Worm (Caenorhabditis elegans) whole organism, L4 larva: ENCODE results near the gene imp-3.

Experiments
- F10B5.3 ChIP-seq: sonication (generic microtip); optimal IDR thresholded peaks from 2 replicates; lab custom pipeline; 2016; ENCODE audit warnings: mild to moderate bottlenecking, missing genetic modification characterization, missing compliant biosample characterization
- F26F4.8 ChIP-seq: fragments of 200-800 bp; sonication (Bioruptor generic); conservative IDR thresholded peaks from 2 replicates; pipeline ENCODE4 v1.3.6; 2022; ENCODE audit warnings: missing genetic modification characterization, missing compliant biosample characterization
- F44E2.7 ChIP-seq: fragments of 200-800 bp; sonication (Bioruptor generic); IDR thresholded peaks from 2 replicates; pipeline ENCODE4 v2.1.2; 2022; ENCODE audit warnings: missing genetic modification characterization, missing compliant biosample characterization
- F49E8.2 ChIP-seq: sonication (generic microtip); optimal IDR thresholded peaks from 2 replicates; lab custom pipeline; 2016; ENCODE audit warnings: missing compliant biosample characterization, mild to moderate bottlenecking, missing genetic modification characterization, borderline replicate concordance
- Y48G9A.11 ChIP-seq: fragments of 200-800 bp; sonication (Bioruptor generic); IDR thresholded peaks from 2 replicates; pipeline ENCODE4 v1.3.6; 2022; ENCODE audit warnings: missing genetic modification reagents, missing genetic modification characterization, missing compliant biosample characterization
- aha-1 ChIP-seq: fragments of 150-350 bp; peaks from one replicate; lab custom pipeline; 2014; ENCODE audit warnings: missing biosample characterization, missing genetic modification characterization
- arid-1 ChIP-seq: fragments of 200-800 bp; sonication (Bioruptor generic); conservative IDR thresholded peaks from 2 replicates; pipeline ENCODE4 v1.3.6; 2022; ENCODE audit warnings: missing genetic modification reagents, missing genetic modification characterization, missing compliant biosample characterization
- ces-1 ChIP-seq: fragments of 150-350 bp; sonication (generic microtip); optimal IDR thresholded peaks from 4 replicates; lab custom pipeline; 2014; ENCODE audit warnings: missing biosample characterization, missing genetic modification reagents, missing genetic modification characterization
- ctbp-1 ChIP-seq: fragments of 200-800 bp; sonication (Bioruptor generic); IDR thresholded peaks from 2 replicates; pipeline ENCODE4 v1.3.6; 2022; ENCODE audit warnings: missing genetic modification reagents, missing genetic modification characterization, missing compliant biosample characterization
- daf-16 ChIP-seq, 3 experiments: sonication (generic microtip); optimal IDR thresholded peaks; 2 replicates each; lab custom pipeline; 2016 to 2017; ENCODE audit warnings: missing genetic modification characterization in 3 of 3, missing genetic modification reagents in 3 of 3, mild to moderate bottlenecking in 2 of 3, missing compliant biosample characterization in 2 of 3, missing biosample characterization in 1 of 3, moderate library complexity in 1 of 3
- dmd-6 ChIP-seq: fragments of 200-800 bp; sonication (Bioruptor generic); IDR thresholded peaks from 2 replicates; pipeline ENCODE4 v1.3.6; 2022; ENCODE audit warnings: missing genetic modification reagents, missing genetic modification characterization, missing compliant biosample characterization
- duxl-1 ChIP-seq: sonication (generic microtip); optimal IDR thresholded peaks from 2 replicates; lab custom pipeline; 2016; ENCODE audit warnings: mild to moderate bottlenecking, missing genetic modification characterization, moderate library complexity, missing compliant biosample characterization; ENCODE audit not compliant: poor library complexity
- dve-1 ChIP-seq: sonication (generic microtip); optimal IDR thresholded peaks from 2 replicates; lab custom pipeline; 2017; ENCODE audit warnings: antibody characterized with exemption, mild to moderate bottlenecking, missing genetic modification characterization, missing compliant biosample characterization; ENCODE audit not compliant: insufficient read depth
- hlh-11 ChIP-seq: fragments of 200-800 bp; sonication (Bioruptor generic); optimal IDR thresholded peaks from 2 replicates; lab custom pipeline; 2018; ENCODE audit warnings: mild to moderate bottlenecking, missing genetic modification characterization, missing compliant biosample characterization
- hlh-30 ChIP-seq: sonication (generic microtip); optimal IDR thresholded peaks from 2 replicates; lab custom pipeline; 2017; ENCODE audit warnings: antibody characterized with exemption, mild to moderate bottlenecking, missing genetic modification characterization, missing compliant biosample characterization; ENCODE audit not compliant: insufficient read depth
- hmg-1.1 ChIP-seq: fragments of 200-800 bp; sonication (Bioruptor generic); IDR thresholded peaks from 2 replicates; pipeline ENCODE4 v1.3.6; 2022; ENCODE audit warnings: missing genetic modification reagents, missing genetic modification characterization, missing compliant biosample characterization
- lin-13 ChIP-seq: fragments of 150-350 bp; optimal IDR thresholded peaks from 2 replicates; lab custom pipeline; 2014; ENCODE audit warnings: missing biosample characterization, missing genetic modification reagents, missing genetic modification characterization
- lin-38 ChIP-seq: fragments of 200-800 bp; sonication (Bioruptor generic); IDR thresholded peaks from 2 replicates; pipeline ENCODE4 v1.3.6; 2022; ENCODE audit warnings: missing genetic modification reagents, missing genetic modification characterization, missing compliant biosample characterization
- lin-39 ChIP-seq: fragments of 150-350 bp; optimal IDR thresholded peaks from 2 replicates; lab custom pipeline; 2014; ENCODE audit warnings: missing biosample characterization, missing genetic modification reagents, missing genetic modification characterization
- lsy-2 ChIP-seq, 2 experiments: fragments of 150-350 bp in 1 of 2; sonication (generic microtip) in 1 of 2; optimal IDR thresholded peaks; 2 replicates each; lab custom pipeline; 2014 to 2017; ENCODE audit warnings: missing biosample characterization in 2 of 2, missing genetic modification characterization in 2 of 2
- madf-5 ChIP-seq, 2 experiments: fragments of 200-800 bp; sonication (Bioruptor generic); IDR thresholded peaks; 2 replicates each; pipeline ENCODE4 v1.3.6; 2022; ENCODE audit warnings: missing compliant biosample characterization in 2 of 2, missing genetic modification characterization in 2 of 2
- mep-1 ChIP-seq: fragments of 150-350 bp; sonication (generic microtip); optimal IDR thresholded peaks from 3 replicates; lab custom pipeline; 2014; ENCODE audit warnings: missing biosample characterization, missing genetic modification characterization
- mes-2 ChIP-seq: sonication (generic microtip); optimal IDR thresholded peaks from 2 replicates; lab custom pipeline; 2016; ENCODE audit warnings: missing genotype, mild to moderate bottlenecking, missing genetic modification characterization, missing compliant biosample characterization; ENCODE audit not compliant: poor library complexity, severe bottlenecking
- mxl-3 ChIP-seq: fragments of 200-800 bp; sonication (Bioruptor generic); optimal IDR thresholded peaks from 2 replicates; lab custom pipeline; 2018; ENCODE audit warnings: mild to moderate bottlenecking, missing genetic modification characterization, missing compliant biosample characterization
- nhr-10 ChIP-seq: fragments of 150-350 bp; optimal IDR thresholded peaks from 2 replicates; lab custom pipeline; 2014; ENCODE audit warnings: missing biosample characterization, missing genetic modification characterization
- nhr-28 ChIP-seq: fragments of 150-350 bp; optimal IDR thresholded peaks from 2 replicates; lab custom pipeline; 2014; ENCODE audit warnings: missing biosample characterization, missing genetic modification characterization
- nhr-76 ChIP-seq: fragments of 150-350 bp; optimal IDR thresholded peaks from 2 replicates; lab custom pipeline; 2014; ENCODE audit warnings: missing biosample characterization, missing genetic modification characterization
- nhr-77 ChIP-seq: fragments of 150-350 bp; optimal IDR thresholded peaks from 2 replicates; lab custom pipeline; 2014; ENCODE audit warnings: missing biosample characterization, missing genetic modification characterization
- pha-4 ChIP-seq, 2 experiments: fragments of 150-350 bp in 1 of 2; fragments of 200-800 bp in 1 of 2; sonication (Bioruptor generic) in 1 of 2; IDR thresholded peaks in 1 of 2; optimal IDR thresholded peaks in 1 of 2; 2 replicates each; pipeline versions ENCODE4 v1.3.6 to Lab custom; 2014 to 2022; ENCODE audit warnings: missing genetic modification characterization in 2 of 2, missing genetic modification reagents in 2 of 2, missing biosample characterization in 1 of 2, missing compliant biosample characterization in 1 of 2
- pqm-1 ChIP-seq: sonication (generic microtip); optimal IDR thresholded peaks from 2 replicates; lab custom pipeline; 2017; ENCODE audit warnings: missing biosample characterization, missing genetic modification characterization
- skn-1 ChIP-seq: fragments of 150-350 bp; optimal IDR thresholded peaks from 2 replicates; lab custom pipeline; 2014; ENCODE audit warnings: missing biosample characterization, missing genetic modification characterization
- snpc-4 ChIP-seq: fragments of 150-350 bp; optimal IDR thresholded peaks from 2 replicates; lab custom pipeline; 2014; ENCODE audit warnings: missing biosample characterization, missing genetic modification characterization
- unc-130 ChIP-seq: sonication (generic microtip); optimal IDR thresholded peaks from 2 replicates; lab custom pipeline; 2016; ENCODE audit warnings: missing genetic modification reagents, missing genetic modification characterization, missing compliant biosample characterization
- unc-62 ChIP-seq, 3 experiments: fragments of 150-350 bp in 1 of 3; sonication (generic microtip); optimal IDR thresholded peaks in 2 of 3; peaks in 1 of 3; 1 replicate in 1 of 3; 2 replicates in 2 of 3; lab custom pipeline; 2014 to 2017; ENCODE audit warnings: missing biosample characterization in 3 of 3, missing genetic modification characterization in 3 of 3, missing genetic modification reagents in 3 of 3, missing genotype in 1 of 3
- zfp-2 ChIP-seq: sonication (generic microtip); optimal IDR thresholded peaks from 2 replicates; lab custom pipeline; 2016; ENCODE audit warnings: mild to moderate bottlenecking, missing genetic modification characterization, missing compliant biosample characterization
- ztf-7 ChIP-seq: fragments of 150-350 bp; optimal IDR thresholded peaks from 2 replicates; lab custom pipeline; 2014; ENCODE audit warnings: missing biosample characterization, missing genetic modification characterization

The imp-3 gene

DNA sequence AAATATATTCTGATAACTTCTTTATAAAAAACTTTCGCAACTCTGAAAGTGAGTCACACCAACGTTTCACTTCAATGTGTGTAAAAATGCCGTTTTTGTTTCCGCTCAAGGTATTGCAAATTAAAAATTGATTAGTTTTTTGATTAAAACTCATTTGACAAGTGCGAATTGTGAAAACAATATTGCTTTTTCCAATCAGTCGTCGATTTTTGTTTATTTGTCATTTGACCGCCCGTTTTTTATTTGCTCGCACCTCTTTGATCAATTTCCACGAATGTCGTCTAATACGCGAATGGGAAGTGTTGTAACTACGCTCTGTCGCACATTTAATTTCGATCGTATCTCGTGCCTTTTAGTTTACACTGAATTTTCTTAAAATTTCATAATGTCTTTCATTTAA, 40.7 kb upstream of the imp-3 start, which contains the start of gene mvb-12 (continued):
- no peak for TF ChIP-seq nhr-10 (tag; lab: Kevin White, UChicago)
- TF ChIP-seq mes-2 (tag; lab: Kevin White, UChicago), result peak; percentile 30
- no peak for TF ChIP-seq nhr-77 (tag; lab: Kevin White, UChicago)
- no peak for TF ChIP-seq arid-1 (GFP tag; lab: Robert Waterston, UW)
- TF ChIP-seq lin-38 (GFP tag; lab: Robert Waterston, UW), result peak; percentile 39
- no peak for TF ChIP-seq duxl-1 (tag; lab: Kevin White, UChicago)
- TF ChIP-seq lin-13, result no peak
- TF ChIP-seq F49E8.2 (tag; lab: Kevin White, UChicago), result no peak
- peak; percentile 61 for TF ChIP-seq aha-1 (tag; lab: Kevin White, UChicago)
- no peak for TF ChIP-seq F10B5.3 (tag; lab: Kevin White, UChicago)
- TF ChIP-seq zfp-2 (tag; lab: Kevin White, UChicago), result no peak
- no peak for TF ChIP-seq Y48G9A.11 (GFP tag; lab: Robert Waterston, UW)
- TF ChIP-seq ztf-7 (tag; lab: Kevin White, UChicago), result no peak
- no peak for TF ChIP-seq pha-4 (GFP tag; IDR thresholded peaks at IDR 0.05; lab: Robert Waterston, UW)
- TF ChIP-seq pha-4 (tag; optimal IDR thresholded peaks at IDR 0.05; lab: Kevin White, UChicago), result no peak
- TF ChIP-seq pqm-1 (tag; lab: Kevin White, UChicago), result peak; percentile 4
- TF ChIP-seq lin-39 (tag; lab: Kevin White, UChicago), result no peak
- TF ChIP-seq madf-5 (GFP tag; IDR thresholded peaks at IDR 0.05; lab: Robert Waterston, UW), result no peak

DNA sequence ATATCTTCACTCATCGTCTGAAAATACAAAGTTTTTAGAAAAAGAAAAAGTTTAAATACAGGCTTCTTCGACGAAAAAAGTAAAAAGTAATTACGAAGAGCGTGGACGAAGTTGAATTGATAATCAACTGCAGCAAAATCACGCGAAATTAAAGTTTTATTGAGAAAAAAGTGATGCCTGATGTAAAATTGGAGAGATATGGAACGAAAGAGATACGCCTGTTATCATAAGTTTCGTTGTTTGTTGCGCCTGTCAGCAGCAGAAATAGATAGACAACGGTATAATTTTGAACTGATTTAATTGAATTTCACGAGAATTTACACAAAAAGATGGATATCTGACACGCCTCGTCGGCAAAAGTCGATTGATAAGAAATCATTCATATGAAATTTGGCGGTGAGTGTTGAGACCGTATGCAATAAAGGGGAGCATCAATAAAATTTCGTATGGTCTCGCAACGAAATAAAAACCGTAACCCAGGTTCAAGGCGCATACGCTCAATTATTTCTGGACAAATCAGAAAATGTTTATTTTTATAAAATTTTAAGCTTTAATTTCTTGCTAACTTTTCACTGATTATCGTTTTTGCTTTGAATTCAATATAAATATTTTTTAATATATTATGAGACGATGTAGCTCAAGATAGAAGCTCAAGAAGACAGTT, 40.0 kb upstream of the imp-3 start, which contains the start of gene C06A6.4:
Gene C06A6.4 (minus strand): TSS at position 24 of the 664 bp plus-strand sequence.
- no peak for TF ChIP-seq nhr-10 (tag; lab: Kevin White, UChicago)
- peak; percentile 10 for TF ChIP-seq mes-2 (tag; lab: Kevin White, UChicago)
- peak; percentile 56 for TF ChIP-seq dve-1 (tag; lab: Kevin White, UChicago)
- TF ChIP-seq hlh-30 (tag; lab: Kevin White, UChicago), result peak; percentile 61
- peak; percentile 12 for TF ChIP-seq unc-130 (GFP tag; lab: Kevin White, UChicago)
- TF ChIP-seq skn-1 (tag; lab: Kevin White, UChicago), result no peak
- peak; percentile 36 for TF ChIP-seq dmd-6 (GFP tag; lab: Robert Waterston, UW)
- TF ChIP-seq snpc-4 (tag; lab: Kevin White, UChicago), result no peak
- TF ChIP-seq mxl-3, result peak; percentile 25
- TF ChIP-seq nhr-28 (tag; lab: Kevin White, UChicago), result peak; percentile 2
- no peak for TF ChIP-seq daf-16 (GFP tag; optimal IDR thresholded peaks at IDR 0.05; lab: Kevin White, UChicago)
- peak; percentile 54 for TF ChIP-seq daf-16 (tag; optimal IDR thresholded peaks at IDR 0.05; lab: Kevin White, UChicago)
- TF ChIP-seq unc-62 (GFP tag; optimal IDR thresholded peaks at IDR 0.05 in 1 of 2; lab: Kevin White, UChicago), result peak in 1 of 2 experiments; percentile 42
- TF ChIP-seq unc-62 (tag; optimal IDR thresholded peaks at IDR 0.05; lab: Kevin White, UChicago), result no peak
- no peak for TF ChIP-seq mep-1 (tag; lab: Kevin White, UChicago)
- peak in 1 of 2 experiments; percentile 27 for TF ChIP-seq lsy-2 (tag; optimal IDR thresholded peaks at IDR 0.05; lab: Kevin White, UChicago)
- TF ChIP-seq F26F4.8, result no peak
- peak; percentile 11; the same call in 1 of the 2 replicates for TF ChIP-seq lin-38 (GFP tag; lab: Robert Waterston, UW)
- no peak for TF ChIP-seq ctbp-1 (GFP tag; lab: Robert Waterston, UW)
- TF ChIP-seq hlh-11 (tag; lab: Kevin White, UChicago), result peak; percentile 60
- TF ChIP-seq nhr-76 (tag; lab: Kevin White, UChicago), result no peak
- no peak for TF ChIP-seq hmg-1.1 (GFP tag; lab: Robert Waterston, UW)
- no peak for TF ChIP-seq lin-13
- no peak for TF ChIP-seq F44E2.7 (GFP tag; lab: Robert Waterston, UW)
- TF ChIP-seq pqm-1 (tag; lab: Kevin White, UChicago), result peak; percentile 33
- no peak for TF ChIP-seq ces-1 (GFP tag; lab: Kevin White, UChicago)
